Worm (Caenorhabditis elegans): ENCODE measurements around the gene cox-6B.

cox-6B gene

ce11 chrIII:2675449-2675848 is 24.0 kb upstream of the cox-6B start:
- TF ChIP-seq pax-1 (tag; optimal IDR thresholded peaks at IDR 0.05) (no peak), dve-1 (tag; optimal IDR thresholded peaks at IDR 0.05) (peak; percentile 81)

- TF ChIP-seq dve-1 (tag; optimal IDR thresholded peaks at IDR 0.05) (peak; percentile 3), ama-1 (optimal IDR thresholded peaks at IDR 0.05) (no peak), fkh-6 (tag; optimal IDR thresholded peaks at IDR 0.05) (no peak), madf-2 (tag; optimal IDR thresholded peaks at IDR 0.05) (no peak)
Measured at ce11 chrIII:2676097-2676496, 23.4 kb upstream of the cox-6B start.

ce11 chrIII:2678017-2678416 is 21.4 kb upstream of the cox-6B start:
- TF ChIP-seq unc-3 (GFP tag; conservative IDR thresholded peaks at IDR 0.05) (no peak), unc-3 (tag; optimal IDR thresholded peaks at IDR 0.05) (no peak), nfya-1 (tag; optimal IDR thresholded peaks at IDR 0.05) (no peak), sox-2 (GFP tag; IDR thresholded peaks at IDR 0.05) (no peak), tbx-7 (tag; optimal IDR thresholded peaks at IDR 0.05) (no peak), ceh-22 (tag; optimal IDR thresholded peaks at IDR 0.05) (no peak), pha-4 (tag; optimal IDR thresholded peaks at IDR 0.05) (no peak), che-1 (tag; optimal IDR thresholded peaks at IDR 0.05) (no peak), ztf-16 (tag; optimal IDR thresholded peaks at IDR 0.05) (no peak), K09A11.1 (tag; optimal IDR thresholded peaks at IDR 0.05; ENCODE audit: insufficient read depth) (no peak), odd-2 (tag; optimal IDR thresholded peaks at IDR 0.05) (no peak)

ce11 chrIII:2679362-2679761 is 20.1 kb upstream of the cox-6B start:
- no peak for TF ChIP-seq unc-55 (GFP tag; optimal IDR thresholded peaks at IDR 0.05)
- TF ChIP-seq T23F11.4 (GFP tag; optimal IDR thresholded peaks at IDR 0.05): no peak
- no peak for TF ChIP-seq ztf-16 (tag; optimal IDR thresholded peaks at IDR 0.05)
- no peak for TF ChIP-seq syd-9 (tag; optimal IDR thresholded peaks at IDR 0.05)
- no peak for TF ChIP-seq hlh-13 (GFP tag; optimal IDR thresholded peaks at IDR 0.05)
- TF ChIP-seq fkh-10 (GFP tag; optimal IDR thresholded peaks at IDR 0.05): no peak
- no peak for TF ChIP-seq fax-1 (tag; optimal IDR thresholded peaks at IDR 0.05)
- no peak for TF ChIP-seq hlh-6 (tag; optimal IDR thresholded peaks at IDR 0.05)
- no peak for TF ChIP-seq ceh-45 (GFP tag; IDR thresholded peaks at IDR 0.05)
- TF ChIP-seq nfya-1 (tag; optimal IDR thresholded peaks at IDR 0.05): no peak
- no peak for TF ChIP-seq K02D7.2 (tag; optimal IDR thresholded peaks at IDR 0.05)
- no peak for TF ChIP-seq F13H6.1 (tag; optimal IDR thresholded peaks at IDR 0.05)
- TF ChIP-seq hlh-15 (tag; optimal IDR thresholded peaks at IDR 0.05): no peak

- no peak for TF ChIP-seq ceh-19 (GFP tag; optimal IDR thresholded peaks at IDR 0.05)
- TF ChIP-seq hlh-6 (tag; optimal IDR thresholded peaks at IDR 0.05): no peak
- no peak for TF ChIP-seq ceh-48 (tag; optimal IDR thresholded peaks at IDR 0.05)
- no peak for TF ChIP-seq eyg-1 (tag; optimal IDR thresholded peaks at IDR 0.05)
- TF ChIP-seq K02D7.2 (tag; optimal IDR thresholded peaks at IDR 0.05): no peak
- no peak for TF ChIP-seq ceh-30 (tag; optimal IDR thresholded peaks at IDR 0.05)
- TF ChIP-seq nhr-232 (tag; optimal IDR thresholded peaks at IDR 0.05): no peak
- TF ChIP-seq ama-1 (optimal IDR thresholded peaks at IDR 0.05): no peak
- TF ChIP-seq nhr-11 (tag; optimal IDR thresholded peaks at IDR 0.05): no peak
- no peak for TF ChIP-seq K09A11.1 (tag; optimal IDR thresholded peaks at IDR 0.05; ENCODE audit: insufficient read depth)
- no peak for TF ChIP-seq odd-2 (tag; optimal IDR thresholded peaks at IDR 0.05)
- TF ChIP-seq fax-1 (tag; optimal IDR thresholded peaks at IDR 0.05): no peak
Measured at ce11 chrIII:2681559-2681958, 17.9 kb upstream of the cox-6B start.

- peak; percentile 97 for TF ChIP-seq dve-1 (tag; optimal IDR thresholded peaks at IDR 0.05)
- TF ChIP-seq ceh-9 (tag; optimal IDR thresholded peaks at IDR 0.05): no peak
Measured at ce11 chrIII:2683403-2683802, 16.1 kb upstream of the cox-6B start.
